Worm (Caenorhabditis elegans): ENCODE results near the gene Y53F4B.23.
"Not testable (repeated sequence)": the region's sequence is repeated elsewhere in the genome, so short reads cannot be mapped to it uniquely, and the experiment has no call there.

Gene Y53F4B.23

ce11 chrII:15167340-15167739 is 43.0 kb downstream of the Y53F4B.23 start, which contains the start of gene gst-28:
gst-28 (minus strand) TSS chrII:15167577.
- TF ChIP-seq ztf-25 (GFP tag; IDR thresholded peaks at IDR 0.05) (no peak), nhr-80 (tag; optimal IDR thresholded peaks at IDR 0.05) (peak; percentile 17), nfya-1 (tag; optimal IDR thresholded peaks at IDR 0.05; ENCODE audit: borderline replicate concordance, insufficient read depth) (no peak), K12H6.12 (tag; optimal IDR thresholded peaks at IDR 0.05) (no peak)

ce11 chrII:15169811-15170282 is 45.5 kb downstream of the Y53F4B.23 start, which contains the start of gene gst-29:
gst-29 (minus strand) TSS chrII:15169861.
- TF ChIP-seq nhr-80 (tag; optimal IDR thresholded peaks at IDR 0.05) (peak; percentile 25), die-1 (tag; optimal IDR thresholded peaks at IDR 0.05) (no peak), F37B4.10 (GFP tag; IDR thresholded peaks at IDR 0.05) (no peak), madf-8 (GFP tag; conservative IDR thresholded peaks at IDR 0.05) (no peak), nhr-120 (GFP tag; IDR thresholded peaks at IDR 0.05) (no peak), F10E7.11 (tag; optimal IDR thresholded peaks at IDR 0.05) (no peak)

ce11 chrII:15171816-15172215 is 47.5 kb downstream of the Y53F4B.23 start, which contains the start of gene gst-39:
gst-39 (minus strand) TSS chrII:15171916.
- not testable (repeated sequence) for TF ChIP-seq mel-28 (tag; optimal IDR thresholded peaks at IDR 0.05; ENCODE audit: borderline replicate concordance); B0336.3 (GFP tag; IDR thresholded peaks at IDR 0.05); T07F8.4 (tag; optimal IDR thresholded peaks at IDR 0.05)

- TF ChIP-seq lin-26 (GFP tag; IDR thresholded peaks at IDR 0.05) (no peak), unc-130 (GFP tag; optimal IDR thresholded peaks at IDR 0.05) (no peak), ztf-22 (GFP tag; optimal IDR thresholded peaks at IDR 0.05) (no peak), tbp1 (GFP tag; optimal IDR thresholded peaks at IDR 0.05) (peak; percentile 2), hmg-1.2 (GFP tag; IDR thresholded peaks at IDR 0.05) (peak; percentile 47; the same call in 1 of the 2 replicates), bed-2 (GFP tag; IDR thresholded peaks at IDR 0.05) (no peak), cebp-1 (GFP tag; IDR thresholded peaks at IDR 0.05) (peak; percentile 90), cebp-1 (tag; optimal IDR thresholded peaks at IDR 0.05) (peak; percentile 97)
These were observed 48.9 kb downstream of the Y53F4B.23 start for ce11 chrII:15173174-15173573.

ce11 chrII:15174915-15175548 is 50.7 kb downstream of the Y53F4B.23 start, which contains the start of gene gst-31:
gst-31 (minus strand) TSS chrII:15174965.
- TF ChIP-seq tbx-9 (tag; optimal IDR thresholded peaks at IDR 0.05; ENCODE audit: borderline replicate concordance) (no peak), Y95B8A.8 (GFP tag; IDR thresholded peaks at IDR 0.05) (no peak)

ce11 chrII:15175643-15176042 is 51.3 kb downstream of the Y53F4B.23 start, which contains the start of gene Y53F4B.36:
Y53F4B.36 (plus strand) TSS chrII:15175943.
- TF ChIP-seq F52B5.7 (tag; optimal IDR thresholded peaks at IDR 0.05): no peak
- TF ChIP-seq F57C9.4 (tag; optimal IDR thresholded peaks at IDR 0.05): no peak
- no peak for TF ChIP-seq ceh-91 (GFP tag; IDR thresholded peaks at IDR 0.05)
- no peak for TF ChIP-seq ztf-18 (tag; optimal IDR thresholded peaks at IDR 0.05)
- TF ChIP-seq lsy-27 (tag; optimal IDR thresholded peaks at IDR 0.05; ENCODE audit: borderline replicate concordance, insufficient read depth): no peak
- TF ChIP-seq athp-1 (tag; optimal IDR thresholded peaks at IDR 0.05): no peak
- no peak for TF ChIP-seq nfya-1 (tag; optimal IDR thresholded peaks at IDR 0.05; ENCODE audit: borderline replicate concordance, insufficient read depth)
- no peak for TF ChIP-seq nhr-179 (tag; optimal IDR thresholded peaks at IDR 0.05)
- TF ChIP-seq nfyb-1 (GFP tag; IDR thresholded peaks at IDR 0.05): no peak
- no peak for TF ChIP-seq Y79H2A.3 (GFP tag; conservative IDR thresholded peaks at IDR 0.05)
- TF ChIP-seq ceh-79 (tag; optimal IDR thresholded peaks at IDR 0.05): no peak
- TF ChIP-seq bed-2 (GFP tag; IDR thresholded peaks at IDR 0.05): no peak
- no peak for TF ChIP-seq pbrm-1 (GFP tag; IDR thresholded peaks at IDR 0.05)
- no peak for TF ChIP-seq lin-35 (GFP tag; optimal IDR thresholded peaks at IDR 0.05)
- no peak for TF ChIP-seq D2030.7 (GFP tag; IDR thresholded peaks at IDR 0.05)
- TF ChIP-seq madf-10 (tag; optimal IDR thresholded peaks at IDR 0.05): no peak
- TF ChIP-seq let-526 (GFP tag; IDR thresholded peaks at IDR 0.05): no peak
- no peak for TF ChIP-seq ceh-40 (GFP tag; IDR thresholded peaks at IDR 0.05)
- TF ChIP-seq hmg-1.2 (GFP tag; IDR thresholded peaks at IDR 0.05): no peak
- no peak for TF ChIP-seq ama-1 (optimal IDR thresholded peaks at IDR 0.05)
- no peak for TF ChIP-seq ama-1 (GFP tag; optimal IDR thresholded peaks at IDR 0.05)
